Worm (Caenorhabditis elegans) whole organism, L1 larva: ENCODE measurements around the gene idpb-3.

Experiments
- C16A3.4 ChIP-seq: fragments of 150-350 bp; optimal IDR thresholded peaks from 2 replicates; lab custom pipeline; 2014; ENCODE audit warnings: missing biosample characterization, missing genetic modification characterization
- F16B12.6 ChIP-seq: fragments of 150-350 bp; optimal IDR thresholded peaks from 2 replicates; lab custom pipeline; 2014; ENCODE audit warnings: missing biosample characterization, missing genetic modification characterization
- aha-1 ChIP-seq: fragments of 150-350 bp; optimal IDR thresholded peaks from 2 replicates; lab custom pipeline; 2014; ENCODE audit warnings: missing biosample characterization, missing genetic modification characterization
- aly-2 ChIP-seq: fragments of 150-350 bp; optimal IDR thresholded peaks from 2 replicates; lab custom pipeline; 2014; ENCODE audit warnings: missing biosample characterization, missing genetic modification characterization
- ama-1 ChIP-seq: fragments of 150-350 bp; optimal IDR thresholded peaks from 2 replicates; lab custom pipeline; 2014
- blmp-1 ChIP-seq: fragments of 150-350 bp; optimal IDR thresholded peaks from 2 replicates; lab custom pipeline; 2014; ENCODE audit warnings: missing biosample characterization, missing genetic modification characterization
- ceh-63 ChIP-seq: fragments of 200-800 bp; sonication (Bioruptor generic); optimal IDR thresholded peaks from 2 replicates; lab custom pipeline; 2018; ENCODE audit warnings: mild to moderate bottlenecking, missing genetic modification characterization, missing compliant biosample characterization
- ceh-8 ChIP-seq: fragments of 200-800 bp; sonication (Bioruptor generic); optimal IDR thresholded peaks from 2 replicates; lab custom pipeline; 2018; ENCODE audit warnings: mild to moderate bottlenecking, missing genetic modification characterization, moderate library complexity, missing compliant biosample characterization
- ces-1 ChIP-seq: fragments of 150-350 bp; optimal IDR thresholded peaks from 2 replicates; lab custom pipeline; 2014; ENCODE audit warnings: missing biosample characterization, missing genetic modification reagents, missing genetic modification characterization
- dpl-1 ChIP-seq, 3 experiments: fragments of 150-350 bp in 2 of 3; sonication (generic microtip) in 1 of 3; optimal IDR thresholded peaks; 2 replicates each; lab custom pipeline; 2014 to 2017; ENCODE audit warnings: missing biosample characterization in 3 of 3, missing genetic modification characterization in 3 of 3, missing genetic modification reagents in 3 of 3
- efl-3 ChIP-seq: fragments of 200-800 bp; sonication (Bioruptor generic); optimal IDR thresholded peaks from 2 replicates; lab custom pipeline; 2018; ENCODE audit warnings: mild to moderate bottlenecking, missing genetic modification characterization, missing compliant biosample characterization
- egl-13 ChIP-seq: sonication (generic microtip); optimal IDR thresholded peaks from 2 replicates; lab custom pipeline; 2016; ENCODE audit warnings: missing genotype, missing genetic modification reagents, missing genetic modification characterization, missing compliant biosample characterization
- egl-27 ChIP-seq, 2 experiments: fragments of 150-350 bp in 1 of 2; sonication (generic microtip); optimal IDR thresholded peaks; 3 replicates each; lab custom pipeline; 2017 to 2018; ENCODE audit warnings: missing biosample characterization in 2 of 2, missing genetic modification characterization in 2 of 2, missing genetic modification reagents in 2 of 2
- elt-2 ChIP-seq: sonication (generic microtip); optimal IDR thresholded peaks from 2 replicates; lab custom pipeline; 2016; ENCODE audit warnings: missing genetic modification characterization, mild to moderate bottlenecking, inconsistent platforms, missing compliant biosample characterization, missing genetic modification reagents
- elt-3 ChIP-seq, 6 experiments: fragments of 150-350 bp in 1 of 6; sonication (generic microtip); optimal IDR thresholded peaks; 2 replicates each; lab custom pipeline; 2017 to 2018; ENCODE audit warnings: missing biosample characterization in 6 of 6, missing genetic modification characterization in 6 of 6, inconsistent platforms in 1 of 6
- ets-5 ChIP-seq: fragments of 200-800 bp; sonication (Bioruptor generic); IDR thresholded peaks from 2 replicates; pipeline ENCODE4 v1.3.6; 2022; ENCODE audit warnings: missing genetic modification characterization, missing compliant biosample characterization
- fkh-8 ChIP-seq: sonication (generic microtip); optimal IDR thresholded peaks from 2 replicates; lab custom pipeline; 2016; ENCODE audit warnings: mild to moderate bottlenecking, missing genetic modification characterization, missing compliant biosample characterization
- fos-1 ChIP-seq: fragments of 150-350 bp; optimal IDR thresholded peaks from 2 replicates; lab custom pipeline; 2014; ENCODE audit warnings: missing biosample characterization, missing genetic modification characterization
- hlh-4 ChIP-seq: sonication (generic microtip); optimal IDR thresholded peaks from 2 replicates; lab custom pipeline; 2016; ENCODE audit warnings: mild to moderate bottlenecking, missing genetic modification characterization, missing compliant biosample characterization
- hpl-2 ChIP-seq: fragments of 150-350 bp; optimal IDR thresholded peaks from 2 replicates; lab custom pipeline; 2014; ENCODE audit warnings: missing biosample characterization, missing genetic modification reagents, missing genetic modification characterization
- irx-1 ChIP-seq: sonication (generic microtip); optimal IDR thresholded peaks from 2 replicates; lab custom pipeline; 2016; ENCODE audit warnings: missing genetic modification characterization, missing compliant biosample characterization
- isw-1 ChIP-seq: fragments of 200-800 bp; sonication (Bioruptor generic); IDR thresholded peaks from 2 replicates; pipeline ENCODE4 v1.3.6; 2022; ENCODE audit warnings: missing genetic modification characterization, missing compliant biosample characterization
- jun-1 ChIP-seq: fragments of 150-350 bp; optimal IDR thresholded peaks from 2 replicates; lab custom pipeline; 2014; ENCODE audit warnings: missing biosample characterization, missing genetic modification reagents, missing genetic modification characterization
- lin-15B ChIP-seq: fragments of 150-350 bp; sonication (generic microtip); optimal IDR thresholded peaks from 3 replicates; lab custom pipeline; 2014; ENCODE audit warnings: missing biosample characterization, missing genetic modification characterization
- lin-35 ChIP-seq, 2 experiments: fragments of 150-350 bp; optimal IDR thresholded peaks; 2 replicates each; lab custom pipeline; 2014; ENCODE audit warnings: missing biosample characterization in 2 of 2, missing genetic modification characterization in 2 of 2, missing genetic modification reagents in 2 of 2
- lir-3 ChIP-seq: sonication (generic microtip); optimal IDR thresholded peaks from 2 replicates; lab custom pipeline; 2016; ENCODE audit warnings: mild to moderate bottlenecking, missing genetic modification characterization, moderate library complexity, missing compliant biosample characterization; ENCODE audit not compliant: poor library complexity
- lsy-2 ChIP-seq, 2 experiments: fragments of 150-350 bp; optimal IDR thresholded peaks; 2 replicates each; lab custom pipeline; 2014; ENCODE audit warnings: missing biosample characterization in 2 of 2, missing genetic modification characterization in 2 of 2
- mab-9 ChIP-seq: fragments of 200-800 bp; sonication (Bioruptor generic); IDR thresholded peaks from 2 replicates; pipeline ENCODE4 v1.3.6; 2022; ENCODE audit warnings: missing genetic modification reagents, missing genetic modification characterization, missing compliant biosample characterization
- mdl-1 ChIP-seq, 2 experiments: fragments of 150-350 bp; optimal IDR thresholded peaks; 2 replicates each; lab custom pipeline; 2014 to 2017; ENCODE audit warnings: missing biosample characterization in 2 of 2, missing genetic modification characterization in 2 of 2, inconsistent platforms in 1 of 2
- mef-2 ChIP-seq: fragments of 150-350 bp; optimal IDR thresholded peaks from 2 replicates; lab custom pipeline; 2014; ENCODE audit warnings: missing biosample characterization, missing genetic modification characterization
- nhr-11 ChIP-seq: fragments of 150-350 bp; optimal IDR thresholded peaks from 2 replicates; lab custom pipeline; 2014; ENCODE audit warnings: missing biosample characterization, missing genetic modification characterization
- nhr-12 ChIP-seq: sonication (generic microtip); optimal IDR thresholded peaks from 2 replicates; lab custom pipeline; 2017; ENCODE audit warnings: missing biosample characterization, missing genetic modification characterization
- nhr-19 ChIP-seq: fragments of 200-800 bp; sonication (Bioruptor generic); conservative IDR thresholded peaks from 2 replicates; pipeline ENCODE4 v1.3.6; 2022; ENCODE audit warnings: missing genetic modification characterization, missing compliant biosample characterization
- nhr-28 ChIP-seq: fragments of 150-350 bp; optimal IDR thresholded peaks from 2 replicates; lab custom pipeline; 2014; ENCODE audit warnings: missing biosample characterization, missing genetic modification characterization
- nhr-47 ChIP-seq: sonication (generic microtip); optimal IDR thresholded peaks from 2 replicates; lab custom pipeline; 2016; ENCODE audit warnings: mild to moderate bottlenecking, missing genetic modification characterization, moderate library complexity, missing compliant biosample characterization
- nhr-76 ChIP-seq: sonication (generic microtip); optimal IDR thresholded peaks from 2 replicates; lab custom pipeline; 2017; ENCODE audit warnings: missing biosample characterization, missing genetic modification characterization
- nhr-77 ChIP-seq: fragments of 150-350 bp; optimal IDR thresholded peaks from 2 replicates; lab custom pipeline; 2014; ENCODE audit warnings: missing biosample characterization, missing genetic modification characterization
- nhr-85 ChIP-seq: sonication (generic microtip); peaks from one replicate; lab custom pipeline; 2016; ENCODE audit warnings: missing genetic modification characterization, inconsistent platforms, missing compliant biosample characterization
- pqm-1 ChIP-seq: sonication (generic microtip); optimal IDR thresholded peaks from 3 replicates; lab custom pipeline; 2017; ENCODE audit warnings: missing biosample characterization, missing genetic modification characterization
- rnt-1 ChIP-seq: sonication (generic microtip); optimal IDR thresholded peaks from 2 replicates; lab custom pipeline; 2016; ENCODE audit warnings: mild to moderate bottlenecking, missing genetic modification characterization, moderate library complexity, missing compliant biosample characterization
- snu-23 ChIP-seq: sonication (generic microtip); optimal IDR thresholded peaks from 2 replicates; lab custom pipeline; 2016; ENCODE audit warnings: missing genetic modification characterization, missing compliant biosample characterization
- sox-4 ChIP-seq: sonication (generic microtip); optimal IDR thresholded peaks from 2 replicates; lab custom pipeline; 2016; ENCODE audit warnings: missing genetic modification characterization, missing compliant biosample characterization
- sup-37 ChIP-seq: fragments of 200-800 bp; sonication (Bioruptor generic); optimal IDR thresholded peaks from 2 replicates; lab custom pipeline; 2018; ENCODE audit warnings: mild to moderate bottlenecking, missing genetic modification characterization, missing compliant biosample characterization
- swsn-7 ChIP-seq: sonication (generic microtip); optimal IDR thresholded peaks from 2 replicates; lab custom pipeline; 2016; ENCODE audit warnings: missing genetic modification characterization, missing compliant biosample characterization
- tlp-1 ChIP-seq: fragments of 150-350 bp; optimal IDR thresholded peaks from 2 replicates; lab custom pipeline; 2014; ENCODE audit warnings: missing biosample characterization, missing genetic modification characterization
- unc-30 ChIP-seq: sonication (generic microtip); optimal IDR thresholded peaks from 2 replicates; lab custom pipeline; 2017; ENCODE audit warnings: missing biosample characterization, missing genetic modification characterization
- unc-86 ChIP-seq: sonication (generic microtip); optimal IDR thresholded peaks from 2 replicates; lab custom pipeline; 2016; ENCODE audit warnings: missing genetic modification characterization, missing compliant biosample characterization
- unc-98 ChIP-seq: fragments of 200-800 bp; sonication (Bioruptor generic); IDR thresholded peaks from 2 replicates; pipeline ENCODE4 v1.3.6; 2022; ENCODE audit warnings: missing genetic modification characterization, missing compliant biosample characterization
- xbp-1 ChIP-seq: sonication (generic microtip); optimal IDR thresholded peaks from 2 replicates; lab custom pipeline; 2016; ENCODE audit warnings: missing genetic modification characterization, missing compliant biosample characterization
- zag-1 ChIP-seq: fragments of 150-350 bp; optimal IDR thresholded peaks from 2 replicates; lab custom pipeline; 2014; ENCODE audit warnings: missing biosample characterization, missing genetic modification characterization
- zip-4 ChIP-seq: fragments of 200-800 bp; sonication (Bioruptor generic); optimal IDR thresholded peaks from 2 replicates; lab custom pipeline; 2018; ENCODE audit warnings: mild to moderate bottlenecking, missing genetic modification characterization, moderate library complexity, missing compliant biosample characterization
- ztf-11 ChIP-seq, 2 experiments: sonication (generic microtip); optimal IDR thresholded peaks; 2 replicates each; lab custom pipeline; 2016 to 2017; ENCODE audit warnings: missing genetic modification characterization in 2 of 2, missing biosample characterization in 1 of 2, missing compliant biosample characterization in 1 of 2
- ztf-4 ChIP-seq: fragments of 150-350 bp; optimal IDR thresholded peaks from 2 replicates; lab custom pipeline; 2014; ENCODE audit warnings: missing biosample characterization, missing genetic modification characterization

idpb-3 gene

ce11 chrII:5061794-5062368 lies 39.7 kb downstream of the idpb-3 start, which contains the start of gene smc-5:
smc-5 (plus strand) TSS chrII:5062125.
- TF ChIP-seq nhr-11 (tag; lab: Kevin White, UChicago): no peak
- peak; percentile 71 for TF ChIP-seq blmp-1 (tag; lab: Kevin White, UChicago)
- TF ChIP-seq aha-1 (tag; lab: Kevin White, UChicago): no peak
- TF ChIP-seq unc-98: peak; percentile 25; the same call in 1 of the 2 replicates
- peak; percentile 71 to 94 for TF ChIP-seq lsy-2 (tag; optimal IDR thresholded peaks at IDR 0.05; lab: Kevin White, UChicago)
- peak; percentile 54 for TF ChIP-seq fos-1
- TF ChIP-seq mab-9 (GFP tag; lab: Robert Waterston, UW): no peak
- peak; percentile 75 for TF ChIP-seq fkh-8 (tag; lab: Kevin White, UChicago)
- no peak for TF ChIP-seq ceh-8
- peak; percentile 8 for TF ChIP-seq hpl-2 (GFP tag; lab: Kevin White, UChicago)
- no peak for TF ChIP-seq egl-13 (tag; lab: Kevin White, UChicago)
- peak; percentile 16 for TF ChIP-seq sox-4
- TF ChIP-seq nhr-77 (tag; lab: Kevin White, UChicago): peak; percentile 62
- no peak for TF ChIP-seq efl-3 (GFP tag; lab: Kevin White, UChicago)
- peak; percentile 56 for TF ChIP-seq nhr-19 (GFP tag; lab: Robert Waterston, UW)
- peak; percentile 82 to 91 (median 84) for TF ChIP-seq dpl-1 (GFP tag; optimal IDR thresholded peaks at IDR 0.05; lab: Kevin White, UChicago)
- no peak for TF ChIP-seq zip-4
- TF ChIP-seq mef-2: peak; percentile 51
- TF ChIP-seq unc-30: no peak
- peak in 1 of 2 experiments; percentile 48 for TF ChIP-seq ztf-11 (tag; optimal IDR thresholded peaks at IDR 0.05; lab: Kevin White, UChicago)
- no peak for TF ChIP-seq egl-27 (tag; optimal IDR thresholded peaks at IDR 0.05; lab: Kevin White, UChicago)
- no peak for TF ChIP-seq irx-1
- TF ChIP-seq C16A3.4 (tag; lab: Kevin White, UChicago): peak; percentile 92
- TF ChIP-seq mdl-1 (tag; optimal IDR thresholded peaks at IDR 0.05; lab: Kevin White, UChicago): peak in 1 of 2 experiments; percentile 42
- peak; percentile 59 for TF ChIP-seq swsn-7 (tag; lab: Kevin White, UChicago)
- no peak for TF ChIP-seq nhr-76 (tag; lab: Kevin White, UChicago)
- TF ChIP-seq ama-1 (lab: Kevin White, UChicago): no peak
- TF ChIP-seq tlp-1: no peak
- no peak for TF ChIP-seq nhr-12 (tag; lab: Kevin White, UChicago)
- TF ChIP-seq ztf-4 (tag; lab: Kevin White, UChicago): no peak
- TF ChIP-seq elt-2 (tag; lab: Kevin White, UChicago): no peak
- no peak for TF ChIP-seq nhr-28 (tag; lab: Kevin White, UChicago)
- TF ChIP-seq aly-2 (tag; lab: Kevin White, UChicago): peak; percentile 28
- peak; percentile 32 for TF ChIP-seq jun-1
- TF ChIP-seq snu-23 (GFP tag; lab: Kevin White, UChicago): peak; percentile 78
- peak; percentile 73 for TF ChIP-seq lir-3 (tag; lab: Kevin White, UChicago)
- TF ChIP-seq nhr-47: peak; percentile 73
- TF ChIP-seq isw-1: peak; percentile 71
- TF ChIP-seq sup-37 (GFP tag; lab: Kevin White, UChicago): no peak
- no peak for TF ChIP-seq hlh-4
- no peak for TF ChIP-seq ces-1 (GFP tag; lab: Kevin White, UChicago)
- TF ChIP-seq zag-1 (tag; lab: Kevin White, UChicago): no peak
- peak; percentile 69 for TF ChIP-seq nhr-85
- TF ChIP-seq lin-35 (GFP tag; optimal IDR thresholded peaks at IDR 0.05; lab: Kevin White, UChicago): peak; percentile 84 to 94
- TF ChIP-seq rnt-1 (tag; lab: Kevin White, UChicago): peak; percentile 82
- peak; percentile 87 for TF ChIP-seq lin-15B (tag; lab: Kevin White, UChicago)
- no peak for TF ChIP-seq pqm-1 (tag; lab: Kevin White, UChicago)
- peak; percentile 49 for TF ChIP-seq unc-86 (tag; lab: Kevin White, UChicago)
- no peak for TF ChIP-seq ceh-63 (GFP tag; lab: Kevin White, UChicago)
- TF ChIP-seq elt-3 (tag; optimal IDR thresholded peaks at IDR 0.05; lab: Kevin White, UChicago): peak in 1 of 6 experiments; percentile 80
- TF ChIP-seq xbp-1 (tag; lab: Kevin White, UChicago): peak; percentile 56
- TF ChIP-seq F16B12.6: peak; percentile 65
- TF ChIP-seq ets-5 (GFP tag; lab: Robert Waterston, UW): no peak
